Worm (Caenorhabditis elegans) whole organism, L4 larva: ENCODE results near the gene pqbp-1.1.

ENCODE experiments used
- F10B5.3 ChIP-seq: sonication (generic microtip); optimal IDR thresholded peaks from 2 replicates; lab custom pipeline; 2016; ENCODE audit warnings: mild to moderate bottlenecking, missing genetic modification characterization, missing compliant biosample characterization
- T20F7.1 ChIP-seq: fragments of 200-800 bp; sonication (Bioruptor generic); optimal IDR thresholded peaks from 2 replicates; lab custom pipeline; 2018; ENCODE audit warnings: mild to moderate bottlenecking, missing genetic modification characterization, missing compliant biosample characterization
- T26A8.4 ChIP-seq: fragments of 200-800 bp; sonication (Bioruptor generic); IDR thresholded peaks from 2 replicates; pipeline ENCODE4 v1.3.6; 2022; ENCODE audit warnings: missing genetic modification characterization, missing compliant biosample characterization
- ZK337.2 ChIP-seq: fragments of 200-800 bp; sonication (Bioruptor generic); IDR thresholded peaks from 2 replicates; pipeline ENCODE4 v1.3.6; 2022; ENCODE audit warnings: missing genetic modification reagents, missing genetic modification characterization, missing compliant biosample characterization
- ZK546.5 ChIP-seq, 2 experiments: sonication (generic microtip); optimal IDR thresholded peaks; 2 replicates each; lab custom pipeline; 2017; ENCODE audit warnings: missing biosample characterization in 2 of 2, missing genetic modification characterization in 2 of 2
- ama-1 ChIP-seq: fragments of 150-350 bp; optimal IDR thresholded peaks from 2 replicates; lab custom pipeline; 2014; ENCODE audit warnings: inconsistent platforms, mixed read lengths
- ceh-20 ChIP-seq: fragments of 200-800 bp; sonication (Bioruptor generic); IDR thresholded peaks from 2 replicates; pipeline ENCODE4 v1.3.6; 2022; ENCODE audit warnings: missing genetic modification reagents, missing genetic modification characterization, missing compliant biosample characterization
- ceh-32 ChIP-seq: sonication (generic microtip); optimal IDR thresholded peaks from 2 replicates; lab custom pipeline; 2016; ENCODE audit warnings: mild to moderate bottlenecking, missing genetic modification characterization, missing compliant biosample characterization; ENCODE audit not compliant: poor library complexity
- ceh-44 ChIP-seq: fragments of 200-800 bp; sonication (Bioruptor generic); IDR thresholded peaks from 2 replicates; pipeline ENCODE4 v1.3.6; 2022; ENCODE audit warnings: missing genetic modification reagents, missing genetic modification characterization, missing compliant biosample characterization
- ceh-82 ChIP-seq: sonication (generic microtip); optimal IDR thresholded peaks from 2 replicates; lab custom pipeline; 2017; ENCODE audit warnings: missing biosample characterization, missing genetic modification characterization
- cey-2 ChIP-seq: sonication (generic microtip); optimal IDR thresholded peaks from 3 replicates; lab custom pipeline; 2017; ENCODE audit warnings: missing genetic modification characterization, mild to moderate bottlenecking, missing compliant biosample characterization, antibody characterized with exemption, borderline replicate concordance; ENCODE audit not compliant: insufficient read depth
- daf-8 ChIP-seq: fragments of 200-800 bp; sonication (Bioruptor generic); IDR thresholded peaks from 2 replicates; pipeline ENCODE4 v1.3.6; 2022; ENCODE audit warnings: missing genetic modification characterization, missing compliant biosample characterization
- dmd-6 ChIP-seq: fragments of 200-800 bp; sonication (Bioruptor generic); IDR thresholded peaks from 2 replicates; pipeline ENCODE4 v1.3.6; 2022; ENCODE audit warnings: missing genetic modification reagents, missing genetic modification characterization, missing compliant biosample characterization
- dpl-1 ChIP-seq: fragments of 150-350 bp; optimal IDR thresholded peaks from 2 replicates; lab custom pipeline; 2014; ENCODE audit warnings: missing biosample characterization, missing genetic modification reagents, missing genetic modification characterization
- duxl-1 ChIP-seq: sonication (generic microtip); optimal IDR thresholded peaks from 2 replicates; lab custom pipeline; 2016; ENCODE audit warnings: mild to moderate bottlenecking, missing genetic modification characterization, moderate library complexity, missing compliant biosample characterization; ENCODE audit not compliant: poor library complexity
- egl-27 ChIP-seq: sonication (generic microtip); optimal IDR thresholded peaks from 3 replicates; lab custom pipeline; 2017; ENCODE audit warnings: missing biosample characterization, missing genetic modification reagents, missing genetic modification characterization
- gei-8 ChIP-seq: fragments of 200-800 bp; sonication (Bioruptor generic); optimal IDR thresholded peaks from 2 replicates; lab custom pipeline; 2018; ENCODE audit warnings: mild to moderate bottlenecking, missing genetic modification characterization, missing compliant biosample characterization
- hif-1 ChIP-seq, 2 experiments: sonication (generic microtip); optimal IDR thresholded peaks; 2 replicates each; lab custom pipeline; 2016 to 2017; ENCODE audit warnings: missing compliant biosample characterization in 2 of 2, missing genetic modification characterization in 2 of 2, missing genetic modification reagents in 2 of 2, missing genotype in 2 of 2, mild to moderate bottlenecking in 1 of 2
- hlh-11 ChIP-seq: fragments of 200-800 bp; sonication (Bioruptor generic); optimal IDR thresholded peaks from 2 replicates; lab custom pipeline; 2018; ENCODE audit warnings: mild to moderate bottlenecking, missing genetic modification characterization, missing compliant biosample characterization
- hlh-30 ChIP-seq: sonication (generic microtip); optimal IDR thresholded peaks from 2 replicates; lab custom pipeline; 2017; ENCODE audit warnings: antibody characterized with exemption, mild to moderate bottlenecking, missing genetic modification characterization, missing compliant biosample characterization; ENCODE audit not compliant: insufficient read depth
- hmg-1.1 ChIP-seq: fragments of 200-800 bp; sonication (Bioruptor generic); IDR thresholded peaks from 2 replicates; pipeline ENCODE4 v1.3.6; 2022; ENCODE audit warnings: missing genetic modification reagents, missing genetic modification characterization, missing compliant biosample characterization
- lin-15B ChIP-seq: fragments of 150-350 bp; sonication (generic microtip); optimal IDR thresholded peaks from 3 replicates; lab custom pipeline; 2014; ENCODE audit warnings: missing biosample characterization, missing genetic modification characterization
- lin-29 ChIP-seq: fragments of 200-800 bp; sonication (Bioruptor generic); IDR thresholded peaks from 2 replicates; pipeline ENCODE4 v1.3.6; 2022; ENCODE audit warnings: missing genetic modification reagents, missing genetic modification characterization, missing compliant biosample characterization
- lin-38 ChIP-seq: fragments of 200-800 bp; sonication (Bioruptor generic); IDR thresholded peaks from 2 replicates; pipeline ENCODE4 v1.3.6; 2022; ENCODE audit warnings: missing genetic modification reagents, missing genetic modification characterization, missing compliant biosample characterization
- lir-3 ChIP-seq: sonication (generic microtip); optimal IDR thresholded peaks from 2 replicates; lab custom pipeline; 2016; ENCODE audit warnings: mild to moderate bottlenecking, missing genetic modification characterization, missing compliant biosample characterization
- madf-9 ChIP-seq: fragments of 200-800 bp; sonication (Bioruptor generic); conservative IDR thresholded peaks from 2 replicates; pipeline ENCODE4 v1.3.6; 2022; ENCODE audit warnings: missing genetic modification reagents, missing genetic modification characterization, missing compliant biosample characterization
- mdl-1 ChIP-seq, 2 experiments: fragments of 150-350 bp in 1 of 2; sonication (generic microtip) in 1 of 2; optimal IDR thresholded peaks; 2 replicates each; lab custom pipeline; 2014 to 2017; ENCODE audit warnings: missing biosample characterization in 2 of 2, missing genetic modification characterization in 2 of 2
- mdt-29 ChIP-seq: fragments of 200-800 bp; sonication (Bioruptor generic); IDR thresholded peaks from 2 replicates; pipeline ENCODE4 v1.3.6; 2022; ENCODE audit warnings: missing genetic modification reagents, missing genetic modification characterization, missing compliant biosample characterization
- nhr-11 ChIP-seq: fragments of 150-350 bp; optimal IDR thresholded peaks from 2 replicates; lab custom pipeline; 2014; ENCODE audit warnings: missing biosample characterization, missing genetic modification characterization
- nhr-111 ChIP-seq: fragments of 200-800 bp; sonication (Bioruptor generic); optimal IDR thresholded peaks from 2 replicates; lab custom pipeline; 2018; ENCODE audit warnings: mild to moderate bottlenecking, missing genetic modification characterization, missing compliant biosample characterization
- nhr-42 ChIP-seq: fragments of 200-800 bp; sonication (Bioruptor generic); IDR thresholded peaks from 2 replicates; pipeline ENCODE4 v1.3.6; 2022; ENCODE audit warnings: missing genetic modification characterization, missing compliant biosample characterization
- nhr-6 ChIP-seq: fragments of 150-350 bp; optimal IDR thresholded peaks from 2 replicates; lab custom pipeline; 2014; ENCODE audit warnings: missing biosample characterization, missing genetic modification characterization
- nhr-76 ChIP-seq: fragments of 150-350 bp; optimal IDR thresholded peaks from 2 replicates; lab custom pipeline; 2014; ENCODE audit warnings: missing biosample characterization, missing genetic modification characterization
- pha-4 ChIP-seq, 2 experiments: fragments of 150-350 bp in 1 of 2; fragments of 200-800 bp in 1 of 2; sonication (Bioruptor generic) in 1 of 2; IDR thresholded peaks in 1 of 2; optimal IDR thresholded peaks in 1 of 2; 2 replicates each; pipeline versions ENCODE4 v1.3.6 to Lab custom; 2014 to 2022; ENCODE audit warnings: missing genetic modification characterization in 2 of 2, missing genetic modification reagents in 2 of 2, missing biosample characterization in 1 of 2, missing compliant biosample characterization in 1 of 2
- pqm-1 ChIP-seq: sonication (generic microtip); optimal IDR thresholded peaks from 2 replicates; lab custom pipeline; 2017; ENCODE audit warnings: missing biosample characterization, missing genetic modification characterization
- rbr-2 ChIP-seq: sonication (generic microtip); optimal IDR thresholded peaks from 2 replicates; lab custom pipeline; 2016; ENCODE audit warnings: missing genotype, missing genetic modification characterization, missing compliant biosample characterization
- sdz-12 ChIP-seq: fragments of 200-800 bp; sonication (Bioruptor generic); optimal IDR thresholded peaks from 2 replicates; lab custom pipeline; 2018; ENCODE audit warnings: mild to moderate bottlenecking, missing genetic modification characterization, missing compliant biosample characterization
- skn-1 ChIP-seq: fragments of 150-350 bp; optimal IDR thresholded peaks from 2 replicates; lab custom pipeline; 2014; ENCODE audit warnings: missing biosample characterization, missing genetic modification characterization
- snpc-1.2 ChIP-seq: fragments of 200-800 bp; sonication (Bioruptor generic); IDR thresholded peaks from 2 replicates; pipeline ENCODE4 v1.3.6; 2022; ENCODE audit warnings: missing genetic modification reagents, missing genetic modification characterization, missing compliant biosample characterization
- snpc-4 ChIP-seq: fragments of 150-350 bp; optimal IDR thresholded peaks from 2 replicates; lab custom pipeline; 2014; ENCODE audit warnings: missing biosample characterization, missing genetic modification characterization
- spr-3 ChIP-seq: fragments of 200-800 bp; sonication (Bioruptor generic); optimal IDR thresholded peaks from 2 replicates; lab custom pipeline; 2018; ENCODE audit warnings: mild to moderate bottlenecking, missing genetic modification characterization, missing compliant biosample characterization
- tra-1 ChIP-seq: fragments of 200-800 bp; sonication (Bioruptor generic); IDR thresholded peaks from 2 replicates; pipeline ENCODE4 v1.3.6; 2022; ENCODE audit warnings: missing genetic modification reagents, missing genetic modification characterization, missing compliant biosample characterization
- unc-39 ChIP-seq: sonication (generic microtip); optimal IDR thresholded peaks from 2 replicates; lab custom pipeline; 2017; ENCODE audit warnings: missing biosample characterization, missing genetic modification characterization
- unc-62 ChIP-seq, 3 experiments: fragments of 150-350 bp in 1 of 3; sonication (generic microtip); optimal IDR thresholded peaks in 2 of 3; peaks in 1 of 3; 1 replicate in 1 of 3; 2 replicates in 2 of 3; lab custom pipeline; 2014 to 2017; ENCODE audit warnings: missing biosample characterization in 3 of 3, missing genetic modification characterization in 3 of 3, missing genetic modification reagents in 3 of 3, missing genotype in 1 of 3
- zag-1 ChIP-seq: fragments of 150-350 bp; optimal IDR thresholded peaks from 2 replicates; lab custom pipeline; 2014; ENCODE audit warnings: missing biosample characterization, missing genetic modification characterization
- zfp-2 ChIP-seq: sonication (generic microtip); optimal IDR thresholded peaks from 2 replicates; lab custom pipeline; 2016; ENCODE audit warnings: mild to moderate bottlenecking, missing genetic modification characterization, missing compliant biosample characterization
- zfp-3 ChIP-seq: fragments of 200-800 bp; sonication (Bioruptor generic); conservative IDR thresholded peaks from 2 replicates; pipeline ENCODE4 v1.3.6; 2022; ENCODE audit warnings: missing genetic modification reagents, missing genetic modification characterization, missing compliant biosample characterization

Gene pqbp-1.1

DNA sequence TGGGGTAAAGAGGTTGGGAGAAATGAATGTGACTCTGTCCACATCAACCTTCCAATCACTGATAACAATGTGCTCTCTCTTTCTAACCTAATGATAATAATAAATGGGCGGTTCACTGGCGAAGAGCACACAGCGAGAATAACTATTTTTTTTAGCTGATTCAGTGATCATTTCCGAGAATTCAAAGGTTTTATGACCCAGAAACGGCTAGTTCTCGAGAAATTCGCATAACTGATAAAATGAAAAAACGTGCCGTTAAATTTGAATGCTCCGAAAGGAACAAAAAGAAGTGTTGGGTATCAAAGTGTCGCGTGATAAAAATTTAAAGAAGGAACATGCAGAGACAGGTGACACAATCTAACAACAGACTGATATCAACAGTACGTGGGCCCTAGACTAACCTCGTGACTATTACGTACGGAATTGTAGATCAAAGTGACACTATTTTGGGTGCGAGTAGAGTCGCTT, 34.3 kb upstream of the pqbp-1.1 start (continued):
- TF ChIP-seq zfp-3 (GFP tag; lab: Robert Waterston, UW) = peak; percentile 23; the same call in 1 of the 2 replicates
- TF ChIP-seq madf-9 (GFP tag; lab: Robert Waterston, UW) = no peak
- peak; percentile 76 for TF ChIP-seq pqm-1 (tag; lab: Kevin White, UChicago)

DNA sequence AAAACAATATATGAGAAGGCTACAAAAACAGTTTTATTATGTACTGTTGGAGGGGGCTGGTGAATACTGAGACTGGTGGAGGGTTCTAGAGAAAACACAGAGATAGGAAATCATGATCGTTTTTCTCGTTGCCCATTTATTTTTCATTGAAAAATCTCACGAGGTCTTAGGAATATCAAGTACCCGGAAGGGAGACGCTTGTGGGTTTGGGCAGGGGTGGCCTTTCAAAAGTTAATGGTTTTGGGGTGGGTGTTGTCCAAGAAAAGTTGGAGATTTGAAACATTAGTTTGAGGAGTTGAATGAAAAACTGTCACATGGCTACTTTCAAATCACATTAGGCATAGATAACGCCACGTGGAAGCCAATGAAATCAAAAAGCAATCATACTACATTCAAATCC, 33.3 kb upstream of the pqbp-1.1 start:
- TF ChIP-seq egl-27 (tag; lab: Kevin White, UChicago) = no peak
- TF ChIP-seq lin-38 (GFP tag; lab: Robert Waterston, UW) = no peak
- no peak for TF ChIP-seq gei-8 (GFP tag; lab: Kevin White, UChicago)
- no peak for TF ChIP-seq lin-15B (tag; lab: Kevin White, UChicago)
- 0 out of 2 replicates have a peak, but pooled peaks have one; percentile 14 for TF ChIP-seq hmg-1.1 (GFP tag; lab: Robert Waterston, UW)
- TF ChIP-seq nhr-11 (tag; lab: Kevin White, UChicago) = no peak
- TF ChIP-seq nhr-6 (tag; lab: Kevin White, UChicago) = no peak
- TF ChIP-seq zfp-2 = no peak
- TF ChIP-seq dpl-1 (GFP tag; lab: Kevin White, UChicago) = no peak
- no peak for TF ChIP-seq snpc-1.2 (GFP tag; lab: Robert Waterston, UW)
- no peak for TF ChIP-seq nhr-42
- TF ChIP-seq nhr-111 = no peak
- no peak for TF ChIP-seq snpc-4 (tag; lab: Kevin White, UChicago)
- peak; percentile 6; the same call in 1 of the 2 replicates for TF ChIP-seq pha-4 (GFP tag; IDR thresholded peaks at IDR 0.05; lab: Robert Waterston, UW)
- no peak for TF ChIP-seq pha-4 (tag; optimal IDR thresholded peaks at IDR 0.05; lab: Kevin White, UChicago)
- TF ChIP-seq T20F7.1 (GFP tag; lab: Kevin White, UChicago) = no peak
- TF ChIP-seq ceh-82 = no peak
- no peak for TF ChIP-seq zag-1 (tag; lab: Kevin White, UChicago)
- TF ChIP-seq lir-3 (tag; lab: Kevin White, UChicago) = no peak
- TF ChIP-seq rbr-2 (tag; lab: Kevin White, UChicago) = no peak
- peak; percentile 28; the same call in 1 of the 2 replicates for TF ChIP-seq T26A8.4
- peak; percentile 35 for TF ChIP-seq hlh-30 (tag; lab: Kevin White, UChicago)
- TF ChIP-seq duxl-1 (tag; lab: Kevin White, UChicago) = peak; percentile 25
- TF ChIP-seq ceh-20 (GFP tag; lab: Robert Waterston, UW) = 0 out of 2 replicates have a peak, but pooled peaks have one; percentile 12
- TF ChIP-seq unc-62 (GFP tag; optimal IDR thresholded peaks at IDR 0.05 in 1 of 2; lab: Kevin White, UChicago) = no peak
- no peak for TF ChIP-seq unc-62 (tag; optimal IDR thresholded peaks at IDR 0.05; lab: Kevin White, UChicago)
- TF ChIP-seq sdz-12 (GFP tag; lab: Kevin White, UChicago) = no peak
- peak; percentile 30 for TF ChIP-seq hlh-11 (tag; lab: Kevin White, UChicago)
- no peak for TF ChIP-seq ZK546.5 (tag; optimal IDR thresholded peaks at IDR 0.05; lab: Kevin White, UChicago)
- TF ChIP-seq ZK337.2 = no peak
- no peak for TF ChIP-seq nhr-76
- TF ChIP-seq zfp-3 (GFP tag; lab: Robert Waterston, UW) = no peak
- no peak for TF ChIP-seq hif-1 (tag; optimal IDR thresholded peaks at IDR 0.05; lab: Kevin White, UChicago)
- TF ChIP-seq spr-3 (GFP tag; lab: Kevin White, UChicago) = no peak
- no peak for TF ChIP-seq cey-2 (tag; lab: Kevin White, UChicago)
- TF ChIP-seq mdl-1 (tag; optimal IDR thresholded peaks at IDR 0.05; lab: Kevin White, UChicago) = no peak
- TF ChIP-seq ama-1 (lab: Kevin White, UChicago) = no peak
- TF ChIP-seq tra-1 = 0 out of 2 replicates have a peak, but pooled peaks have one; percentile 6
- no peak for TF ChIP-seq ceh-32 (tag; lab: Kevin White, UChicago)
- TF ChIP-seq F10B5.3 (tag; lab: Kevin White, UChicago) = no peak
- TF ChIP-seq unc-39 (tag; lab: Kevin White, UChicago) = no peak
- no peak for TF ChIP-seq mdt-29 (GFP tag; lab: Robert Waterston, UW)
- TF ChIP-seq skn-1 = no peak
- no peak for TF ChIP-seq ceh-44
- peak; percentile 14; the same call in 1 of the 2 replicates for TF ChIP-seq dmd-6 (GFP tag; lab: Robert Waterston, UW)
- no peak for TF ChIP-seq lin-29 (GFP tag; lab: Robert Waterston, UW)
- TF ChIP-seq daf-8 (GFP tag; lab: Robert Waterston, UW) = no peak
